Worm (Caenorhabditis elegans) whole organism, L3 larva: ENCODE measurements around the gene F28A10.7.

Source experiments
- R02D3.7 ChIP-seq: fragments of 150-350 bp; optimal IDR thresholded peaks from 2 replicates; lab custom pipeline; 2014; ENCODE audit warnings: missing biosample characterization, missing genetic modification characterization
- aly-2 ChIP-seq: fragments of 150-350 bp; optimal IDR thresholded peaks from 2 replicates; lab custom pipeline; 2014; ENCODE audit warnings: missing biosample characterization, missing genetic modification characterization
- ceh-9 ChIP-seq: sonication (generic microtip); optimal IDR thresholded peaks from 2 replicates; lab custom pipeline; 2018; ENCODE audit warnings: missing biosample characterization, missing genetic modification characterization
- daf-12 ChIP-seq: fragments of 150-350 bp; optimal IDR thresholded peaks from 2 replicates; lab custom pipeline; 2014; ENCODE audit warnings: missing biosample characterization, missing genetic modification reagents, missing genetic modification characterization
- egl-27 ChIP-seq: sonication (generic microtip); optimal IDR thresholded peaks from 4 replicates; lab custom pipeline; 2017; ENCODE audit warnings: missing biosample characterization, missing genetic modification reagents, missing genetic modification characterization
- egl-5 ChIP-seq: fragments of 150-350 bp; optimal IDR thresholded peaks from 2 replicates; lab custom pipeline; 2017; ENCODE audit warnings: missing biosample characterization, missing genetic modification reagents, missing genetic modification characterization, inconsistent platforms
- elt-3 ChIP-seq, 3 experiments: fragments of 150-350 bp in 1 of 3; sonication (generic microtip) in 2 of 3; optimal IDR thresholded peaks; 2 replicates in 2 of 3; 4 replicates in 1 of 3; lab custom pipeline; 2014 to 2017; ENCODE audit warnings: missing biosample characterization in 3 of 3, missing genetic modification characterization in 3 of 3
- fkh-10 ChIP-seq: sonication (generic microtip); optimal IDR thresholded peaks from 2 replicates; lab custom pipeline; 2017; ENCODE audit warnings: missing biosample characterization, missing genetic modification reagents, missing genetic modification characterization
- nhr-12 ChIP-seq: fragments of 150-350 bp; optimal IDR thresholded peaks from 2 replicates; lab custom pipeline; 2014; ENCODE audit warnings: missing biosample characterization, missing genetic modification characterization
- nhr-23 ChIP-seq: fragments of 150-350 bp; optimal IDR thresholded peaks from 2 replicates; lab custom pipeline; 2014; ENCODE audit warnings: missing biosample characterization, missing genetic modification reagents, missing genetic modification characterization
- nhr-28 ChIP-seq: fragments of 150-350 bp; optimal IDR thresholded peaks from 2 replicates; lab custom pipeline; 2014; ENCODE audit warnings: missing biosample characterization, missing genetic modification characterization
- nhr-43 ChIP-seq: sonication (generic microtip); optimal IDR thresholded peaks from 2 replicates; lab custom pipeline; 2016; ENCODE audit warnings: mild to moderate bottlenecking, missing genetic modification characterization, missing compliant biosample characterization; ENCODE audit not compliant: poor library complexity, severe bottlenecking
- pha-4 ChIP-seq: fragments of 150-350 bp; optimal IDR thresholded peaks from 2 replicates; lab custom pipeline; 2014; ENCODE audit warnings: missing biosample characterization, missing genetic modification reagents, missing genetic modification characterization
- unc-39 ChIP-seq: sonication (generic microtip); optimal IDR thresholded peaks from 4 replicates; lab custom pipeline; 2017; ENCODE audit warnings: missing biosample characterization, missing genetic modification characterization

DNA sequence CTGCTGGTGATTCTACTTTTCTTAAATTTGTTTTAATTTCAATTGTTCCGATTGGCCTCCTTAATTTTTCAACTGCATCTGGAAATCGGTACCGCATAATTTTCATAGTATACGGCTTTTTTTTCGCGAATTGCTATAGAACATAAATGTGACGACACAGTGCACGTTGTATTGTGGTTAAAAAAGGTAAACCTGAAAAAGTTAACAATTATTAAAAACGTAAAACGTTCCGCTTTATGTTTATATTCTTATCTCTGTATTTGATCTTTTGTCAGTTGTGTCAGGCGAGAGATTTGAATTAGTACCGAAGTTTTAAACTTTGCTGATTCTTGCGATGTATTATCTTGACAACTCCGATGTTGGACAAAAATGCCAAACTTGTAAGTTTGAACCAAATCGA, 16.0 kb upstream of the F28A10.7 start, which contains the start of gene Y46B2A.4:
- TF ChIP-seq R02D3.7 (no peak), aly-2 (tag; lab: Kevin White, UChicago) (no peak), nhr-12 (tag; lab: Kevin White, UChicago) (no peak), nhr-23 (tag; lab: Kevin White, UChicago) (no peak), ceh-9 (tag; lab: Kevin White, UChicago) (no peak), egl-27 (no peak), elt-3 (tag; optimal IDR thresholded peaks at IDR 0.05; lab: Kevin White, UChicago) (no peak), nhr-28 (tag; lab: Kevin White, UChicago) (no peak), nhr-43 (tag; lab: Kevin White, UChicago) (no peak), pha-4 (tag; lab: Kevin White, UChicago) (no peak), egl-5 (tag; lab: Kevin White, UChicago) (no peak), fkh-10 (no peak), unc-39 (no peak), daf-12 (tag; lab: Kevin White, UChicago) (no peak)
